Fruit fly (Drosophila melanogaster): ENCODE measurements around the gene CG31459.

CG31459 gene

DNA sequence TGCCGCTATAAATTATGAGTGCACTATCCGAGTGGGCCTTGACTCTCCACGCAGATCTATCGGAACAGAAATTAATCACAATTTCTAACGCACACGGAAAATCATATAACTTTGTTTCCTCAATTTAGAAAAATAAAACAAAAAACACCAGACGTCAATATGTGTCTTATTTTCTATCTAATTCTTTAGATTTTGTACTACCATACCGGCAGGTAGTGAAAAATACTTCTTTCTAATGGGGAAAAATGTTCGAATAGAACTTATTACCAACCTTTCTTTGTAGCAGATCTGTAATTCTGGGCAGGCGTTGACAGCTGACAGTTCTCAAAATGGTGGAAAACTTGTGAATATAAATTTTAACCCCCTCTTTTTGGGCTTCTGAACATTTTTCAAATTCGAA, at the start of gene CG31459:
Gene CG31459, plus strand, starts transcription at position 301 of the 400 bp plus-strand sequence.
- TF ChIP-seq Jra (GFP tag; optimal IDR thresholded peaks at IDR 0.05) (no peak), foxo (GFP tag; optimal IDR thresholded peaks at IDR 0.05) (no peak), dmrt93B (GFP tag; optimal IDR thresholded peaks at IDR 0.05) (no peak), CrebA (GFP tag; optimal IDR thresholded peaks at IDR 0.05; ENCODE audit: borderline replicate concordance) (no peak), lola (GFP tag; optimal IDR thresholded peaks at IDR 0.05) (no peak), Hr78 (GFP tag; optimal IDR thresholded peaks at IDR 0.05) (no peak), Mio (GFP tag; optimal IDR thresholded peaks at IDR 0.05) (no peak), GATAd (GFP tag; optimal IDR thresholded peaks at IDR 0.05) (no peak), Hnf4 (GFP tag; optimal IDR thresholded peaks at IDR 0.05) (no peak), OdsH (GFP tag; optimal IDR thresholded peaks at IDR 0.05) (no peak)

DNA sequence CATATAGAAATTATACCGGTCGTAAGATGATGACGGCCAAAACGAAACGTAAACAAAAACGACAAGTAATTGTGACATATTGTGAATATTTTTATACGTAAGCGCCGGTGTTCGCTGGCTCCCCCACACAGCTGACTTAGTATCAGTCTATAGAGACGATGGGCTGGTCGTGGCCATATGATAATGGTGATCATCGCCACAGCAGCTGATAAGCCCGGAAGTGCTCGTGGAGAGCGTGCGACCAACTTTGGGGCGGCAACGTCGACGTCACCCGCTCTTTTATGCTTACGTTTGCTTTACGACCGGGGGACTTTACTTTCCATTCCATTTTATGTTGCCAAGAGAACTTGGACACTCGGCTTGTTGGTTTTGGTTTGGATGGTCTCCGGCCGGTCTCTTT, 47.9 kb upstream of the CG31459 start:
- TF ChIP-seq jim (GFP tag; optimal IDR thresholded peaks at IDR 0.05) (no peak), Rel (GFP tag; optimal IDR thresholded peaks at IDR 0.05) (no peak), Rel (tag; optimal IDR thresholded peaks at IDR 0.05) (peak; percentile 5), usp (GFP tag; optimal IDR thresholded peaks at IDR 0.05) (no peak)

DNA sequence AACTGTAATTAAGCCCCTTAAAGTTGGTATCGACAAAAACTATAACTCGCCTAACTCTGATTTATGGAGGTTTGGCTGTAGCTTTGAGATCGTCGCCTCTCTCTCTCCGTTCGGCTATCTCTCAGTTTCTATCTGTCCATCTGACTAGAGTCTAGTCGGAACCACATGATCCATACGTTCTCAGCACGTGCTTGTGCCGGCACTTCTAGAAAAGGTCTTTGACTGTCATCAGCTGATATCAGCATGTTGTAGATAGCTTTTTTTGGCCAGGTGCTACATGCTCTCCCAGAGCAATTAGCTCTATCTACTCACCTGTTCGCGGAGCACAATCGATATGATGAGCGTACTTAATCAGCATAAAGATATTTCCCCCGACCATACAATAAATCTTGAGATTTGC, 47.0 kb upstream of the CG31459 start:
- no peak for TF ChIP-seq Rel (GFP tag; optimal IDR thresholded peaks at IDR 0.05)
- TF ChIP-seq Rel (tag; optimal IDR thresholded peaks at IDR 0.05) = no peak

DNA sequence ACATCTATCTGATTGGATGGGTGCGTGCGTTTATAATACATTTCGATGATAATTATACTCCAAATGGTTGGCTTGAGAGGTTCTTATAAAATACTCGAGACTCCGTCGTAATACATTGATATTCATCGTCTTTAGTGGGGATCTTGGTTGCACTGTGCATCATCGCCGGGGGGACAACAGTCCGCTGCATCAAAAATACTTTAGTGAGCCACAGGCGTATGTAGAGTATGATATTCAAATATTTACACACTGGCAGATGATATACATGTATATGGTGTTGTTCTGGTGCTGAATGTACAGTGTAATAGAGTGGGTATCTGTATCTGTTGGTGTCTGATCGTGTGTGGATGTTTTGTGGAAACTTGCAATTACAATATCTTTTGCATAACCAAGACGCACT, 45.3 kb upstream of the CG31459 start:
- TF ChIP-seq dsf (GFP tag; optimal IDR thresholded peaks at IDR 0.05; ENCODE audit: borderline replicate concordance) = no peak
- TF ChIP-seq Sp1 (GFP tag; optimal IDR thresholded peaks at IDR 0.05) = no peak
- TF ChIP-seq dl (GFP tag; optimal IDR thresholded peaks at IDR 0.05; ENCODE audit: insufficient read depth in 1 of 2, partially characterized antibody in 2 of 2) = no peak

DNA sequence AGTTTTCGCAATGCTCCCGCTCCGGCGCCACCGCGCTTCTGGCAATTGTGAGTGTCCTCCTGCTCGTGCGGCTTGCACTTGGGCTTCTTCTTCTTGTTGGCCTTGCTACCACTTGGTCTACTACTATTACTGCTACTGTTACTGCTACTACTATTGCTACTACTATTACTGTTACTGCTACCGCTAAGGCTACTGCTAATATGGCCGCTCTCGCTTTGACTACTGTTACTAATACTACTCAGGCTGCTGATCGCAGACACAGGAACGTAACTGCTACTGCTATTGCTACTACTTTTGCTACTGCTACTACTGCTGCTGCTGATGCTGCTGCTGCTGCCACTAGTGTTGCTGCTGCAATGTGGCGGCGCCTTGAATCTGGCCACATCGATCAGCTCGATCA, 43.8 kb upstream of the CG31459 start:
- TF ChIP-seq foxo (GFP tag; optimal IDR thresholded peaks at IDR 0.05) = no peak
- no peak for TF ChIP-seq Hr83 (GFP tag; optimal IDR thresholded peaks at IDR 0.05; ENCODE audit: poor library complexity, severe bottlenecking)
- TF ChIP-seq brk (GFP tag; optimal IDR thresholded peaks at IDR 0.05) = no peak
- no peak for TF ChIP-seq OdsH (GFP tag; optimal IDR thresholded peaks at IDR 0.05)
- no peak for TF ChIP-seq jim (GFP tag; optimal IDR thresholded peaks at IDR 0.05)
- TF ChIP-seq Dfd (GFP tag; optimal IDR thresholded peaks at IDR 0.05) = no peak
- no peak for TF ChIP-seq dsf (GFP tag; optimal IDR thresholded peaks at IDR 0.05; ENCODE audit: borderline replicate concordance)
- TF ChIP-seq N (GFP tag; optimal IDR thresholded peaks at IDR 0.05) = no peak
- TF ChIP-seq Hnf4 (GFP tag; optimal IDR thresholded peaks at IDR 0.05) = no peak
- TF ChIP-seq dmrt93B (GFP tag; optimal IDR thresholded peaks at IDR 0.05) = no peak
- no peak for TF ChIP-seq Vsx2 (GFP tag; optimal IDR thresholded peaks at IDR 0.05; ENCODE audit: partially characterized antibody)
- TF ChIP-seq Mio (GFP tag; optimal IDR thresholded peaks at IDR 0.05) = no peak
- TF ChIP-seq fru (GFP tag; optimal IDR thresholded peaks at IDR 0.05) = no peak
- no peak for TF ChIP-seq Abd-B (GFP tag; optimal IDR thresholded peaks at IDR 0.05)

DNA sequence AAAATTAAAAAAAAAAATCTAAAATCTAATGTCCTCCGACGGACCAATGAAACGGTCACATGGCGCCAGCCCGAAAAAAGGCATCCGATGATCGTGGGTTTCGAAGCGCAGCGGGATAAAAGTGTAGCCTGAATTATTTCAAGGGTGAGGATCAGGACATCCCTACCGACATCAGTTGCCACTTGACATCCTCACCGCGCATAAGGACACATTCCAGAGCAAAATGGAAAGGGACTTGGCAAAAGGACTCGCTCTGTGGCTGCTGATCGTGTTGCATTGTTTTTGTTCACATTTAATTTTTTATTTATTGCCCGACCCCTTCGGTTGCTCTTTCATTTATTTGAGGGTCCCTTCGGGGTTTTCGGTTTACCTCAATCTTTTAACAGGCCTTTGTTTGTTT, 41.0 kb upstream of the CG31459 start:
- TF ChIP-seq fru (GFP tag; optimal IDR thresholded peaks at IDR 0.05) (no peak), Hr78 (GFP tag; optimal IDR thresholded peaks at IDR 0.05) (no peak), usp (GFP tag; optimal IDR thresholded peaks at IDR 0.05) (no peak)

DNA sequence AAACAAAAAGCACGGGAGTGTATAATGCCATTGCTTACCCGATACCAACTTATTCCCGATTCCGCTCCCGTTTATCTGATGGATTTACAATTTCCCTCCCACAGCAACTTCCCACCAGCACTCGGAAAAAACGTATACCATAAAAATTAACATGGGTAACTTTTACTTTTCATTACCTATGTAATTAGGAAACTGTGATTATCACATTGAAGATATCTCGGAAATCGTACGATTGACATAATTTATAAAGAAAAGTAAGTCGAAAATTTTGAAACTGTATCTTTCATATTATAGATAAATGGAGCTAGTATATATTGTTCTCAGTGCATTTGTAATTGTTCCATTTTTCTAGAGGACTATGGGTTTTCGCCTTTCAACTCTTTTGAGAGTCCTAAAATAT, 38.9 kb upstream of the CG31459 start:
- no peak for TF ChIP-seq brk (GFP tag; optimal IDR thresholded peaks at IDR 0.05)
- TF ChIP-seq CrebA (GFP tag; optimal IDR thresholded peaks at IDR 0.05; ENCODE audit: borderline replicate concordance) = no peak
- TF ChIP-seq dl (GFP tag; optimal IDR thresholded peaks at IDR 0.05; ENCODE audit: insufficient read depth in 1 of 2, partially characterized antibody in 2 of 2) = no peak
- no peak for TF ChIP-seq br (GFP tag; optimal IDR thresholded peaks at IDR 0.05)
- no peak for TF ChIP-seq Mio (GFP tag; optimal IDR thresholded peaks at IDR 0.05)
- TF ChIP-seq N (GFP tag; optimal IDR thresholded peaks at IDR 0.05) = no peak
- no peak for TF ChIP-seq ey (GFP tag; optimal IDR thresholded peaks at IDR 0.05)
- TF ChIP-seq Hr78 (GFP tag; optimal IDR thresholded peaks at IDR 0.05) = no peak
- TF ChIP-seq tai (GFP tag; optimal IDR thresholded peaks at IDR 0.05) = no peak
- TF ChIP-seq woc (GFP tag; optimal IDR thresholded peaks at IDR 0.05) = no peak
- TF ChIP-seq psq (GFP tag; optimal IDR thresholded peaks at IDR 0.05) = no peak
